Fruit fly (Drosophila melanogaster) ovary, adult (tissue): ENCODE measurements around the gene Or82a.

Experiments used
- CG17801 ChIP-seq: fragments of 200-800 bp; optimal IDR thresholded peaks from 2 replicates; lab custom pipeline; 2019; ENCODE audit warnings: missing biosample characterization, mild to moderate bottlenecking, missing genetic modification characterization, moderate library complexity; ENCODE audit not compliant: partially characterized antibody

Gene Or82a

DNA sequence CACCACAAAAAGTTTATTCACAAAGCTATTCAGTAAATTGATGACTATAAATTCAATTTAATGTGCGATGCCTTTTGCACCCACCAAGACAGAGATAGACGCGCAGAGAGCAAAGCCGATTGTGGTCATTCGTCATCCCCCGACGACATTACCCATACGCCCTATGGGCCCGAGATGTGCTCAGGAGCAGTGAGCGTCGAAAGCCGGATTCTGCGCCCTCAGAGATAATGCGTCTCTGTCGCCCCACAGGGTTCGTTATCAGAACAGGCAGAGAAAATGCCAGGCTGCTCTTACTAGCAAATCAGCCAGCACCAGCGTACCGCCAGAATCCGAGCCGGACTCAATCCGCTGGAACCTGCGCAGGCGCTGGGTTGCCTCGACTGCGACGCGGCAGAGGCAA is 34.5 kb downstream of the Or82a start:
- TF ChIP-seq CG17801 (GFP tag; lab: Kevin White, UChicago) = no peak

- no peak for TF ChIP-seq CG17801 (GFP tag; lab: Kevin White, UChicago)
Observed at dm6 chr3R:4292185-4292584, 35.4 kb downstream of the Or82a start.

DNA sequence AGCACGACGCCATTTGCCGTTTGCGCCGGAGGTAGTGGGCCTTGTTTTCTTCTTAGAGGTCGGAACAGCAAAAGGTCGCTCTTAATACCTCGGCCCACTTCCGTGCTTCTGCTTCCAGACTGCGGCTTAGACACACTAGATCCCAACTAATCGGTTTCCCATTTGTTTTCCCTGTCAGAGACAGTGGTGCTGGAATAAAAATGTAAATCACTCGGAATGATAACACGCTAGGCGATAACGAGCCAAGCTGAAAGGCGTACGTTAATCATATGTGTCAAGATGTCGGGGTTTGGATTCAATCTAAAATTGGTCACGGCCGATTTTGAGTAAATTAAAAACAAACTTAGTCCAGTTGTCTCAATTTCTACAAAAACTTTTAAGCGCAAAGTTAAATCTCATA is 37.9 kb downstream of the Or82a start, which contains the start of gene Nepl11:
Gene Nepl11, minus strand, starts transcription at position 152 of the 400 bp plus-strand sequence.
- TF ChIP-seq CG17801 (GFP tag; lab: Kevin White, UChicago) = no peak

- no peak for TF ChIP-seq CG17801 (GFP tag; lab: Kevin White, UChicago)
Observed at dm6 chr3R:4301485-4301884, 44.7 kb downstream of the Or82a start.

dm6 chr3R:4307664-4308416 is 51.1 kb downstream of the Or82a start, which contains the start of gene MP1:
MP1 (plus strand) TSS chr3R:4307908.
- TF ChIP-seq CG17801 (GFP tag; lab: Kevin White, UChicago) = peak; percentile 23
